Worm (Caenorhabditis elegans) whole organism, late embryonic: ENCODE data around the gene F46G11.2.

Source experiments
- C08G9.2 ChIP-seq: sonication (generic microtip); optimal IDR thresholded peaks from 2 replicates; lab custom pipeline; 2016; ENCODE audit warnings: mild to moderate bottlenecking, missing genetic modification characterization, moderate library complexity, missing compliant biosample characterization
- F13H6.1 ChIP-seq: sonication (generic microtip); optimal IDR thresholded peaks from 2 replicates; lab custom pipeline; 2016; ENCODE audit warnings: missing genetic modification characterization, missing compliant biosample characterization
- K02D7.2 ChIP-seq: sonication (generic microtip); optimal IDR thresholded peaks from 2 replicates; lab custom pipeline; 2017; ENCODE audit warnings: mild to moderate bottlenecking, missing genetic modification characterization, missing compliant biosample characterization
- K09A11.1 ChIP-seq: sonication (generic microtip); optimal IDR thresholded peaks from 2 replicates; lab custom pipeline; 2017; ENCODE audit warnings: antibody characterized with exemption, mild to moderate bottlenecking, missing genetic modification characterization, missing compliant biosample characterization; ENCODE audit not compliant: insufficient read depth
- Y22D7AL.16 ChIP-seq: sonication (generic microtip); optimal IDR thresholded peaks from 2 replicates; lab custom pipeline; 2016; ENCODE audit warnings: missing genetic modification characterization, missing compliant biosample characterization
- ama-1 ChIP-seq: fragments of 150-350 bp; optimal IDR thresholded peaks from 2 replicates; lab custom pipeline; 2014
- ceh-14 ChIP-seq: sonication (generic microtip); optimal IDR thresholded peaks from 2 replicates; lab custom pipeline; 2016; ENCODE audit warnings: missing genotype, missing genetic modification characterization, missing compliant biosample characterization
- ceh-18 ChIP-seq: sonication (generic microtip); optimal IDR thresholded peaks from 2 replicates; lab custom pipeline; 2016; ENCODE audit warnings: missing genetic modification characterization, missing compliant biosample characterization
- ceh-19 ChIP-seq: fragments of 200-800 bp; sonication (Bioruptor generic); optimal IDR thresholded peaks from 2 replicates; lab custom pipeline; 2018; ENCODE audit warnings: mild to moderate bottlenecking, missing genetic modification characterization, missing compliant biosample characterization
- ceh-2 ChIP-seq: sonication (generic microtip); optimal IDR thresholded peaks from 2 replicates; lab custom pipeline; 2016; ENCODE audit warnings: missing genotype, missing genetic modification characterization, missing compliant biosample characterization
- ceh-24 ChIP-seq: sonication (generic microtip); optimal IDR thresholded peaks from 2 replicates; lab custom pipeline; 2016; ENCODE audit warnings: mild to moderate bottlenecking, missing genetic modification characterization, missing compliant biosample characterization
- ceh-31 ChIP-seq: sonication (generic microtip); optimal IDR thresholded peaks from 2 replicates; lab custom pipeline; 2016; ENCODE audit warnings: missing genetic modification characterization, missing compliant biosample characterization
- ceh-34 ChIP-seq: sonication (generic microtip); optimal IDR thresholded peaks from 2 replicates; lab custom pipeline; 2016; ENCODE audit warnings: mild to moderate bottlenecking, missing genetic modification characterization, missing compliant biosample characterization
- ceh-45 ChIP-seq: fragments of 200-800 bp; sonication (Bioruptor generic); IDR thresholded peaks from 2 replicates; pipeline ENCODE4 v1.3.6; 2022; ENCODE audit warnings: missing genetic modification reagents, missing genetic modification characterization, missing compliant biosample characterization
- dve-1 ChIP-seq: sonication (generic microtip); optimal IDR thresholded peaks from 2 replicates; lab custom pipeline; 2017; ENCODE audit warnings: antibody characterized with exemption, mild to moderate bottlenecking, missing genetic modification characterization, missing compliant biosample characterization
- elt-2 ChIP-seq: sonication (generic microtip); optimal IDR thresholded peaks from 2 replicates; lab custom pipeline; 2016; ENCODE audit warnings: missing genetic modification reagents, missing genetic modification characterization, missing compliant biosample characterization
- ets-4 ChIP-seq: sonication (generic microtip); optimal IDR thresholded peaks from 2 replicates; lab custom pipeline; 2016; ENCODE audit warnings: missing genetic modification characterization, missing compliant biosample characterization
- fkh-10 ChIP-seq: fragments of 150-350 bp; optimal IDR thresholded peaks from 2 replicates; lab custom pipeline; 2014; ENCODE audit warnings: missing biosample characterization, missing genetic modification reagents, missing genetic modification characterization
- fkh-6 ChIP-seq: sonication (generic microtip); optimal IDR thresholded peaks from 2 replicates; lab custom pipeline; 2016; ENCODE audit warnings: missing genetic modification characterization, missing compliant biosample characterization
- gmeb-2 ChIP-seq: sonication (generic microtip); optimal IDR thresholded peaks from 2 replicates; lab custom pipeline; 2016; ENCODE audit warnings: missing genetic modification characterization, inconsistent platforms, missing compliant biosample characterization
- hlh-13 ChIP-seq: fragments of 200-800 bp; sonication (Bioruptor generic); optimal IDR thresholded peaks from 2 replicates; lab custom pipeline; 2018; ENCODE audit warnings: mild to moderate bottlenecking, missing genetic modification characterization, missing compliant biosample characterization
- hlh-8 ChIP-seq: sonication (generic microtip); optimal IDR thresholded peaks from 2 replicates; lab custom pipeline; 2016; ENCODE audit warnings: missing genotype, missing genetic modification characterization, missing compliant biosample characterization
- lim-6 ChIP-seq: sonication (generic microtip); optimal IDR thresholded peaks from 2 replicates; lab custom pipeline; 2016; ENCODE audit warnings: missing genetic modification characterization, missing compliant biosample characterization
- madf-2 ChIP-seq: sonication (generic microtip); optimal IDR thresholded peaks from 2 replicates; lab custom pipeline; 2017; ENCODE audit warnings: missing genetic modification characterization, missing compliant biosample characterization
- nhr-11 ChIP-seq: fragments of 150-350 bp; optimal IDR thresholded peaks from 2 replicates; lab custom pipeline; 2014; ENCODE audit warnings: missing biosample characterization, missing genetic modification characterization
- nhr-232 ChIP-seq: sonication (generic microtip); optimal IDR thresholded peaks from 2 replicates; lab custom pipeline; 2016; ENCODE audit warnings: missing genetic modification characterization, missing compliant biosample characterization
- pat-9 ChIP-seq: fragments of 200-800 bp; sonication (Bioruptor generic); optimal IDR thresholded peaks from 2 replicates; lab custom pipeline; 2018; ENCODE audit warnings: mild to moderate bottlenecking, missing genetic modification characterization, moderate library complexity, missing compliant biosample characterization
- pax-1 ChIP-seq: fragments of 150-350 bp; optimal IDR thresholded peaks from 2 replicates; lab custom pipeline; 2014; ENCODE audit warnings: missing biosample characterization, missing genetic modification characterization
- pha-2 ChIP-seq: sonication (generic microtip); optimal IDR thresholded peaks from 2 replicates; lab custom pipeline; 2017; ENCODE audit warnings: mild to moderate bottlenecking, missing genetic modification characterization, missing compliant biosample characterization
- pha-4 ChIP-seq: fragments of 150-350 bp; optimal IDR thresholded peaks from 2 replicates; lab custom pipeline; 2018; ENCODE audit warnings: missing biosample characterization, missing genetic modification reagents, missing genetic modification characterization
- rnt-1 ChIP-seq: sonication (generic microtip); optimal IDR thresholded peaks from 2 replicates; lab custom pipeline; 2016; ENCODE audit warnings: missing genetic modification characterization, missing compliant biosample characterization
- syd-9 ChIP-seq: sonication (generic microtip); optimal IDR thresholded peaks from 2 replicates; lab custom pipeline; 2016; ENCODE audit warnings: mild to moderate bottlenecking, missing genetic modification characterization, moderate library complexity, missing compliant biosample characterization
- tbx-2 ChIP-seq: sonication (generic microtip); optimal IDR thresholded peaks from 2 replicates; lab custom pipeline; 2016; ENCODE audit warnings: missing genetic modification characterization, missing compliant biosample characterization
- unc-3 ChIP-seq, 2 experiments: fragments of 200-800 bp in 1 of 2; sonication (Bioruptor generic) in 1 of 2; sonication (generic microtip) in 1 of 2; conservative IDR thresholded peaks in 1 of 2; optimal IDR thresholded peaks in 1 of 2; 2 replicates each; pipeline versions ENCODE4 v1.3.6 to Lab custom; 2016 to 2022; ENCODE audit warnings: missing compliant biosample characterization in 2 of 2, missing genetic modification characterization in 2 of 2, missing genetic modification reagents in 1 of 2
- unc-55 ChIP-seq: sonication (generic microtip); optimal IDR thresholded peaks from 2 replicates; lab custom pipeline; 2017; ENCODE audit warnings: missing biosample characterization, missing genetic modification reagents, missing genetic modification characterization
- zip-5 ChIP-seq: sonication (generic microtip); optimal IDR thresholded peaks from 2 replicates; lab custom pipeline; 2016; ENCODE audit warnings: missing genetic modification characterization, missing compliant biosample characterization
- ztf-16 ChIP-seq: sonication (generic microtip); optimal IDR thresholded peaks from 2 replicates; lab custom pipeline; 2017; ENCODE audit warnings: missing genetic modification characterization, missing compliant biosample characterization

Gene F46G11.2

ce11 chrX:5787861-5788260 is at the start of gene F46G11.2:
TSS of gene F46G11.2 (plus strand) at chrX:5788161.
- no peak for TF ChIP-seq ceh-19 (GFP tag; lab: Kevin White, UChicago)
- no peak for TF ChIP-seq Y22D7AL.16 (tag; lab: Kevin White, UChicago)
- TF ChIP-seq unc-3 (GFP tag; conservative IDR thresholded peaks at IDR 0.05; lab: Robert Waterston, UW), result no peak
- no peak for TF ChIP-seq unc-3 (tag; optimal IDR thresholded peaks at IDR 0.05; lab: Kevin White, UChicago)
- TF ChIP-seq, all 69 proteins: peak for 0

- TF ChIP-seq K02D7.2 (tag; lab: Kevin White, UChicago), result no peak
- no peak for TF ChIP-seq K09A11.1 (tag; lab: Kevin White, UChicago)
- TF ChIP-seq tbx-2 (tag; lab: Kevin White, UChicago), result no peak
- no peak for TF ChIP-seq zip-5 (tag; lab: Kevin White, UChicago)
- TF ChIP-seq C08G9.2 (tag; lab: Kevin White, UChicago), result no peak
- no peak for TF ChIP-seq ceh-34
- TF ChIP-seq pha-2 (tag; lab: Kevin White, UChicago), result no peak
- no peak for TF ChIP-seq syd-9 (tag; lab: Kevin White, UChicago)
- no peak for TF ChIP-seq ceh-18
- TF ChIP-seq, all 69 proteins: peak for 0
Measured at ce11 chrX:5743209-5743608, 44.8 kb upstream of the F46G11.2 start, which contains the start of gene gnrr-4. TSS of gene gnrr-4 (minus strand) at chrX:5743309.

- TF ChIP-seq ceh-45 (no peak), pha-4 (no peak), unc-55 (GFP tag; lab: Kevin White, UChicago) (peak; percentile 43), ceh-24 (tag; lab: Kevin White, UChicago) (no peak), ceh-31 (tag; lab: Kevin White, UChicago) (no peak), ama-1 (lab: Kevin White, UChicago) (no peak), ceh-2 (no peak), unc-3 (GFP tag; conservative IDR thresholded peaks at IDR 0.05; lab: Robert Waterston, UW) (no peak), unc-3 (tag; optimal IDR thresholded peaks at IDR 0.05; lab: Kevin White, UChicago) (no peak)
Measured at ce11 chrX:5746665-5747064, 41.3 kb upstream of the F46G11.2 start.

ce11 chrX:5753141-5753540 is 34.8 kb upstream of the F46G11.2 start:
- TF ChIP-seq lim-6 (tag; lab: Kevin White, UChicago) (no peak), unc-3 (GFP tag; conservative IDR thresholded peaks at IDR 0.05; lab: Robert Waterston, UW) (no peak), unc-3 (tag; optimal IDR thresholded peaks at IDR 0.05; lab: Kevin White, UChicago) (no peak), hlh-8 (no peak), fkh-10 (no peak), hlh-13 (GFP tag; lab: Kevin White, UChicago) (no peak), pat-9 (tag; lab: Kevin White, UChicago) (no peak), nhr-11 (tag; lab: Kevin White, UChicago) (no peak), rnt-1 (tag; lab: Kevin White, UChicago) (no peak), fkh-6 (tag; lab: Kevin White, UChicago) (no peak), gmeb-2 (no peak), F13H6.1 (tag; lab: Kevin White, UChicago) (no peak), madf-2 (tag; lab: Kevin White, UChicago) (no peak), nhr-232 (tag; lab: Kevin White, UChicago) (no peak), pax-1 (tag; lab: Kevin White, UChicago) (no peak), ztf-16 (tag; lab: Kevin White, UChicago) (no peak)

- TF ChIP-seq dve-1 (tag; lab: Kevin White, UChicago) (no peak), Y22D7AL.16 (tag; lab: Kevin White, UChicago) (no peak), fkh-6 (tag; lab: Kevin White, UChicago) (no peak), ztf-16 (tag; lab: Kevin White, UChicago) (no peak), hlh-13 (GFP tag; lab: Kevin White, UChicago) (no peak), K09A11.1 (tag; lab: Kevin White, UChicago) (no peak), ceh-14 (tag; lab: Kevin White, UChicago) (no peak), unc-3 (GFP tag; conservative IDR thresholded peaks at IDR 0.05; lab: Robert Waterston, UW) (no peak), unc-3 (tag; optimal IDR thresholded peaks at IDR 0.05; lab: Kevin White, UChicago) (no peak), ets-4 (tag; lab: Kevin White, UChicago) (no peak), elt-2 (tag; lab: Kevin White, UChicago) (no peak), F13H6.1 (tag; lab: Kevin White, UChicago) (no peak)
Measured at ce11 chrX:5763292-5763691, 24.7 kb upstream of the F46G11.2 start, which contains the start of gene tag-294. TSS of gene tag-294 (minus strand) at chrX:5763392.
